Fruit fly (Drosophila melanogaster) whole organism, embryonic: Measurements from ENCODE around the gene Paics.

Source experiments
- Ada2b ChIP-seq: fragments of 200-800 bp; sonication (Bioruptor generic); IDR thresholded peaks from 2 replicates; pipeline ENCODE4 v1.3.6; 2022; ENCODE audit warnings: missing biosample characterization, missing genetic modification characterization
- Aef1 ChIP-seq: fragments of 200-800 bp; sonication (Bioruptor generic); IDR thresholded peaks from 3 replicates; pipeline ENCODE4 v1.3.6; 2022; ENCODE audit warnings: missing biosample characterization, missing genetic modification characterization
- Bteb2 ChIP-seq: fragments of 200-800 bp; sonication (Bioruptor generic); optimal IDR thresholded peaks from 2 replicates; lab custom pipeline; 2016; ENCODE audit warnings: missing biosample characterization, missing genetic modification characterization
- CG10565 ChIP-seq: fragments of 200-800 bp; sonication (Bioruptor generic); optimal IDR thresholded peaks from 3 replicates; lab custom pipeline; 2016; ENCODE audit warnings: missing biosample characterization, mild to moderate bottlenecking, missing genetic modification characterization
- CG12942 ChIP-seq: fragments of 200-800 bp; sonication (Bioruptor generic); optimal IDR thresholded peaks from 3 replicates; lab custom pipeline; 2016; ENCODE audit warnings: missing biosample characterization, missing genetic modification characterization
- CG13424 ChIP-seq: fragments of 200-800 bp; sonication (Bioruptor generic); optimal IDR thresholded peaks from 2 replicates; lab custom pipeline; 2019; ENCODE audit warnings: missing biosample characterization, mild to moderate bottlenecking, missing genetic modification characterization, moderate library complexity
- CG1603 ChIP-seq: fragments of 200-800 bp; sonication (Bioruptor generic); optimal IDR thresholded peaks from 2 replicates; lab custom pipeline; 2019; ENCODE audit warnings: missing biosample characterization, mild to moderate bottlenecking, missing genetic modification characterization, moderate library complexity
- CG18619 ChIP-seq: fragments of 200-800 bp; sonication (Bioruptor generic); optimal IDR thresholded peaks from 3 replicates; lab custom pipeline; 2017; ENCODE audit warnings: missing biosample characterization, mild to moderate bottlenecking, missing genetic modification characterization
- CG2202 ChIP-seq: fragments of 200-800 bp; sonication (Bioruptor generic); optimal IDR thresholded peaks from 2 replicates; lab custom pipeline; 2018; ENCODE audit warnings: missing biosample characterization, mild to moderate bottlenecking, missing genetic modification characterization
- CG3407 ChIP-seq: fragments of 200-800 bp; sonication (Bioruptor generic); optimal IDR thresholded peaks from 2 replicates; lab custom pipeline; 2018; ENCODE audit warnings: missing biosample characterization, mild to moderate bottlenecking, missing genetic modification characterization
- CG4404 ChIP-seq: fragments of 200-800 bp; sonication (Bioruptor generic); IDR thresholded peaks from 2 replicates; pipeline ENCODE4 v1.3.6; 2022; ENCODE audit warnings: missing biosample characterization, missing genetic modification characterization
- CG6654 ChIP-seq: fragments of 200-800 bp; sonication (Bioruptor generic); optimal IDR thresholded peaks from 2 replicates; lab custom pipeline; 2017; ENCODE audit warnings: missing biosample characterization, mild to moderate bottlenecking, missing genetic modification characterization
- CG7786 ChIP-seq: fragments of 200-800 bp; sonication (Bioruptor generic); optimal IDR thresholded peaks from 2 replicates; lab custom pipeline; 2016; ENCODE audit warnings: missing biosample characterization, missing genetic modification characterization
- CG8290 ChIP-seq, 3 experiments: fragments of 200-800 bp; sonication (Bioruptor generic); optimal IDR thresholded peaks; 2 replicates each; lab custom pipeline; 2016 to 2019; ENCODE audit warnings: missing biosample characterization in 3 of 3, missing genetic modification characterization in 3 of 3, mild to moderate bottlenecking in 2 of 3, moderate library complexity in 1 of 3
- CG9437 ChIP-seq: fragments of 200-800 bp; sonication (Bioruptor generic); optimal IDR thresholded peaks from 2 replicates; lab custom pipeline; 2018; ENCODE audit warnings: missing biosample characterization, mild to moderate bottlenecking, missing genetic modification characterization
- Deaf1 ChIP-seq: fragments of 200-800 bp; optimal IDR thresholded peaks from 3 replicates; lab custom pipeline; 2019; ENCODE audit warnings: missing biosample characterization, mild to moderate bottlenecking, missing genetic modification characterization, moderate library complexity
- Fer1 ChIP-seq: fragments of 200-800 bp; sonication (Bioruptor generic); optimal IDR thresholded peaks from 2 replicates; lab custom pipeline; 2017; ENCODE audit warnings: missing biosample characterization, mild to moderate bottlenecking, missing genetic modification characterization
- Fer3 ChIP-seq: fragments of 200-800 bp; sonication (Bioruptor generic); optimal IDR thresholded peaks from 2 replicates; lab custom pipeline; 2018; ENCODE audit warnings: missing biosample characterization, mild to moderate bottlenecking, missing genetic modification characterization, moderate library complexity
- Hmr ChIP-seq: fragments of 200-800 bp; sonication (Bioruptor generic); optimal IDR thresholded peaks from 3 replicates; lab custom pipeline; 2017; ENCODE audit warnings: mild to moderate bottlenecking, missing biosample characterization, missing genetic modification reagents, missing genetic modification characterization
- Hr78 ChIP-seq, 2 experiments: fragments of 200-800 bp in 1 of 2; fragments of >200 bp in 1 of 2; sonication (Bioruptor generic) in 1 of 2; optimal IDR thresholded peaks; 2 replicates each; lab custom pipeline; 2017 to 2019; ENCODE audit warnings: missing biosample characterization in 2 of 2, missing genetic modification characterization in 2 of 2, mild to moderate bottlenecking in 1 of 2, moderate library complexity in 1 of 2
- Mad ChIP-seq: fragments of 200-800 bp; sonication (Bioruptor generic); optimal IDR thresholded peaks from 2 replicates; lab custom pipeline; 2016; ENCODE audit warnings: missing biosample characterization, missing genetic modification characterization
- Meics ChIP-seq: fragments of 200-800 bp; sonication (Bioruptor generic); optimal IDR thresholded peaks from 2 replicates; lab custom pipeline; 2017; ENCODE audit warnings: missing biosample characterization, mild to moderate bottlenecking, missing genetic modification characterization
- NFAT ChIP-seq: fragments of 200-800 bp; sonication (Bioruptor generic); IDR thresholded peaks from 2 replicates; pipeline ENCODE4 v1.3.6; 2022; ENCODE audit warnings: missing biosample characterization, missing genetic modification characterization
- Six4 ChIP-seq: fragments of 200-800 bp; sonication (Bioruptor generic); optimal IDR thresholded peaks from 2 replicates; lab custom pipeline; 2016; ENCODE audit warnings: missing biosample characterization, missing genetic modification characterization
- Sox100B ChIP-seq: fragments of 200-800 bp; sonication (Bioruptor generic); optimal IDR thresholded peaks from 3 replicates; lab custom pipeline; 2018; ENCODE audit warnings: missing biosample characterization, mild to moderate bottlenecking, missing genetic modification characterization
- Stat92E ChIP-seq, 3 experiments: fragments of >200 bp in 2 of 3; fragments of 200-800 bp in 1 of 3; sonication (Bioruptor generic) in 1 of 3; optimal IDR thresholded peaks; 2 replicates each; lab custom pipeline; 2017 to 2019; ENCODE audit warnings: missing biosample characterization in 3 of 3, missing genetic modification characterization in 3 of 3, mild to moderate bottlenecking in 1 of 3, moderate library complexity in 1 of 3
- abd-A ChIP-seq: fragments of 200-800 bp; sonication (Bioruptor generic); optimal IDR thresholded peaks from 3 replicates; lab custom pipeline; 2019; ENCODE audit warnings: missing biosample characterization, mild to moderate bottlenecking, missing genetic modification characterization, moderate library complexity
- bcd ChIP-seq: fragments of 200-800 bp; sonication (Bioruptor generic); optimal IDR thresholded peaks from 2 replicates; lab custom pipeline; 2017; ENCODE audit warnings: missing biosample characterization, mild to moderate bottlenecking, missing genetic modification characterization
- ci ChIP-seq: fragments of 200-800 bp; sonication (Bioruptor generic); IDR thresholded peaks from 3 replicates; pipeline ENCODE4 v1.3.6; 2022; ENCODE audit warnings: missing biosample characterization, missing genetic modification characterization
- crp ChIP-seq, 2 experiments: fragments of 200-800 bp; sonication (Bioruptor generic); optimal IDR thresholded peaks; 2 replicates in 1 of 2; 3 replicates in 1 of 2; lab custom pipeline; 2017; ENCODE audit warnings: missing biosample characterization in 2 of 2, missing genetic modification characterization in 2 of 2, mild to moderate bottlenecking in 1 of 2, moderate library complexity in 1 of 2
- danr ChIP-seq: fragments of 200-800 bp; sonication (Bioruptor generic); IDR thresholded peaks from 2 replicates; pipeline ENCODE4 v1.3.6; 2022; ENCODE audit warnings: missing biosample characterization, missing genetic modification characterization
- dmrt99B ChIP-seq: fragments of 200-800 bp; sonication (Bioruptor generic); optimal IDR thresholded peaks from 2 replicates; lab custom pipeline; 2018; ENCODE audit warnings: missing biosample characterization, mild to moderate bottlenecking, missing genetic modification characterization, moderate library complexity
- gcm ChIP-seq: fragments of 200-800 bp; sonication (Bioruptor generic); optimal IDR thresholded peaks from 2 replicates; lab custom pipeline; 2019; ENCODE audit warnings: missing biosample characterization, mild to moderate bottlenecking, missing genetic modification characterization, moderate library complexity
- jumu ChIP-seq: fragments of 200-800 bp; sonication (Bioruptor generic); optimal IDR thresholded peaks from 3 replicates; lab custom pipeline; 2016; ENCODE audit warnings: missing biosample characterization, missing genetic modification characterization
- ken ChIP-seq: fragments of 200-800 bp; sonication (Bioruptor generic); IDR thresholded peaks from 3 replicates; pipeline ENCODE4 v1.3.6; 2022; ENCODE audit warnings: missing biosample characterization, missing genetic modification characterization
- lmd ChIP-seq: fragments of 200-800 bp; sonication (Bioruptor generic); IDR thresholded peaks from 2 replicates; pipeline ENCODE4 v1.3.6; 2022; ENCODE audit warnings: missing biosample characterization, missing genetic modification characterization
- nerfin-1 ChIP-seq: fragments of 200-800 bp; sonication (Bioruptor generic); optimal IDR thresholded peaks from 3 replicates; lab custom pipeline; 2019; ENCODE audit warnings: missing biosample characterization, mild to moderate bottlenecking, missing genetic modification characterization, moderate library complexity
- pan ChIP-seq, 4 experiments: fragments of >200 bp in 3 of 4; fragments of 200-800 bp in 1 of 4; sonication (Bioruptor generic) in 1 of 4; optimal IDR thresholded peaks in 3 of 4; IDR thresholded peaks in 1 of 4; 2 replicates each; pipeline versions ENCODE4 v1.3.6 to Lab custom; 2017 to 2022; ENCODE audit warnings: missing biosample characterization in 2 of 4, missing genetic modification characterization in 2 of 4, mixed read lengths in 1 of 4
- prd ChIP-seq, 3 experiments: fragments of >200 bp in 2 of 3; fragments of 200-800 bp in 1 of 3; sonication (Bioruptor generic) in 1 of 3; optimal IDR thresholded peaks in 2 of 3; IDR thresholded peaks in 1 of 3; 2 replicates in 2 of 3; 3 replicates in 1 of 3; pipeline versions ENCODE4 v1.3.6 to Lab custom; 2017 to 2022; ENCODE audit warnings: missing biosample characterization in 1 of 3, missing genetic modification characterization in 1 of 3
- pum ChIP-seq: fragments of 200-800 bp; sonication (Bioruptor generic); optimal IDR thresholded peaks from 2 replicates; lab custom pipeline; 2016; ENCODE audit warnings: missing biosample characterization, missing genetic modification characterization
- row ChIP-seq: fragments of 200-800 bp; sonication (Bioruptor generic); IDR thresholded peaks from 3 replicates; pipeline ENCODE4 v1.3.6; 2022; ENCODE audit warnings: missing biosample characterization, missing genetic modification characterization
- scrt ChIP-seq: fragments of 200-800 bp; sonication (Bioruptor generic); optimal IDR thresholded peaks from 2 replicates; lab custom pipeline; 2018; ENCODE audit warnings: missing biosample characterization, mild to moderate bottlenecking, missing genetic modification characterization, moderate library complexity
- tgo ChIP-seq: fragments of 200-800 bp; sonication (Bioruptor generic); IDR thresholded peaks from 3 replicates; pipeline ENCODE4 v1.3.6; 2022; ENCODE audit warnings: missing biosample characterization, missing genetic modification characterization
- zen ChIP-seq: fragments of 200-800 bp; sonication (Bioruptor generic); optimal IDR thresholded peaks from 3 replicates; lab custom pipeline; 2018; ENCODE audit warnings: missing biosample characterization, mild to moderate bottlenecking, missing genetic modification characterization, moderate library complexity
- zf30C ChIP-seq: fragments of 200-800 bp; sonication (Bioruptor generic); optimal IDR thresholded peaks from 3 replicates; lab custom pipeline; 2018; ENCODE audit warnings: missing biosample characterization, mild to moderate bottlenecking, missing genetic modification characterization

Paics gene

dm6 chrX:12747746-12748710 is 12.4 kb downstream of the Paics start (continued):
- TF ChIP-seq Fer3 (peak; percentile 51), Aef1 (GFP tag; lab: Robert Waterston, UW) (no peak), ci (GFP tag; lab: Robert Waterston, UW) (no peak), Ada2b (GFP tag; lab: Robert Waterston, UW) (peak; percentile 24; the same call in 1 of the 2 replicates), Hr78 (GFP tag; optimal IDR thresholded peaks at IDR 0.05; lab: Kevin White, UChicago) (peak in 1 of 2 experiments; percentile 49), CG7786 (GFP tag; lab: Kevin White, UChicago) (no peak), row (GFP tag; lab: Robert Waterston, UW) (peak; percentile 64), CG1603 (tag; lab: Kevin White, UChicago) (peak; percentile 0), Deaf1 (tag; lab: Kevin White, UChicago) (peak; percentile 39), Hmr (GFP tag; lab: Kevin White, UChicago) (peak; percentile 63), pum (GFP tag; lab: Kevin White, UChicago) (no peak), zf30C (GFP tag; lab: Kevin White, UChicago) (peak; percentile 87), CG6654 (no peak), CG10565 (GFP tag; lab: Kevin White, UChicago) (no peak), ken (no peak), Bteb2 (GFP tag; lab: Kevin White, UChicago) (no peak), CG4404 (GFP tag; lab: Robert Waterston, UW) (peak; percentile 43), bcd (peak; percentile 35), jumu (GFP tag; lab: Kevin White, UChicago) (no peak), CG3407 (GFP tag; lab: Kevin White, UChicago) (peak; percentile 18), zen (tag; lab: Kevin White, UChicago) (peak; percentile 82), abd-A (tag; lab: Kevin White, UChicago) (peak; percentile 52), CG13424 (tag; lab: Kevin White, UChicago) (peak; percentile 62), prd (optimal IDR thresholded peaks at IDR 0.05; lab: Kevin White, UChicago) (no peak), prd (GFP tag; IDR thresholded peaks at IDR 0.05; lab: Robert Waterston, UW) (peak; percentile 59; the same call in 2 of the 3 replicates), dmrt99B (tag; lab: Kevin White, UChicago) (peak; percentile 75), Mad (GFP tag; lab: Kevin White, UChicago) (no peak), CG18619 (GFP tag; lab: Kevin White, UChicago) (peak; percentile 24), CG9437 (GFP tag; lab: Kevin White, UChicago) (peak; percentile 61), danr (GFP tag; lab: Robert Waterston, UW) (no peak), lmd (GFP tag; lab: Robert Waterston, UW) (0 out of 2 replicates have a peak, but pooled peaks have one; percentile 34), Sox100B (peak; percentile 64), CG8290 (GFP tag; optimal IDR thresholded peaks at IDR 0.05; lab: Kevin White, UChicago) (peak; percentile 25), CG8290 (tag; optimal IDR thresholded peaks at IDR 0.05; lab: Kevin White, UChicago) (no peak), tgo (peak; percentile 50; the same call in 1 of the 3 replicates), crp (GFP tag; optimal IDR thresholded peaks at IDR 0.05; lab: Kevin White, UChicago) (no peak), Stat92E (GFP tag; optimal IDR thresholded peaks at IDR 0.05; lab: Kevin White, UChicago) (no peak), scrt (GFP tag; lab: Kevin White, UChicago) (peak; percentile 4), CG2202 (tag; lab: Kevin White, UChicago) (peak; percentile 24), Fer1 (peak; percentile 36), NFAT (GFP tag; lab: Robert Waterston, UW) (no peak), pan (optimal IDR thresholded peaks at IDR 0.05; lab: Kevin White, UChicago) (no peak), pan (GFP tag; optimal IDR thresholded peaks at IDR 0.05 in 1 of 2, IDR thresholded peaks at IDR 0.05 in 1 of 2) (peak in 1 of 2 experiments; percentile 49), Six4 (GFP tag; lab: Kevin White, UChicago) (peak; percentile 59), CG12942 (GFP tag; lab: Kevin White, UChicago) (peak; percentile 1), gcm (GFP tag; lab: Kevin White, UChicago) (peak; percentile 70), Meics (GFP tag; lab: Kevin White, UChicago) (peak; percentile 55), nerfin-1 (tag; lab: Kevin White, UChicago) (peak; percentile 40)
